Fruit fly (Drosophila melanogaster) ovary, adult (tissue): ENCODE results near the gene CG31373.

Source experiments
- CG17801 ChIP-seq: fragments of 200-800 bp; optimal IDR thresholded peaks from 2 replicates; lab custom pipeline; 2019; ENCODE audit warnings: missing biosample characterization, mild to moderate bottlenecking, missing genetic modification characterization, moderate library complexity; ENCODE audit not compliant: partially characterized antibody

The CG31373 gene

dm6 chr3R:10659563-10659962 lies 49.6 kb downstream of the CG31373 start:
- TF ChIP-seq CG17801 (GFP tag; lab: Kevin White, UChicago), result no peak

DNA sequence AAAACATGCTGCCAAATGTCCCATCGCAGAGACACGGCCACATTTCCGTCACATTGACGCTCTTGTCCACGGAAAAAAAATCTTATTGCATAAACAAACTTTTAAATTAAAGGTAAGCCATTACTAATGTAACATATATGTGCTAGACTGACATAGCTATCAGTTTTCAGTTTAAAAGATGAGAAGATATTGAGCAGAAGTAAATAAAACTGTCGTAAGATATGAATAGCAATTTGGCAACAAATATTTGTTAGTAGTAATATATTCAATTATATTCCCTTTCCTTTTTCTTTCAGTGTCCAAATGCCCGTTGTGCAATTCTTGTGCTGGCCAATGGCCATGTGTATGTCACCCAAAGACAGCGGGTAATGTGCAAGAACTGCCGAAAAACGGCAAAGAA lies 50.4 kb downstream of the CG31373 start:
- no peak for TF ChIP-seq CG17801 (GFP tag; lab: Kevin White, UChicago)
